Fruit fly (Drosophila melanogaster): ENCODE measurements around the gene Rint1.
A peak's percentile ranks its signal among the peaks of the same experiment; 100 is the strongest.

Gene Rint1

dm6 chr3L:7346951-7347350 is 23.5 kb downstream of the Rint1 start, which contains the start of gene CG14834 (continued):
- TF ChIP-seq CG12155 (GFP tag; optimal IDR thresholded peaks at IDR 0.05) (no peak), pan (optimal IDR thresholded peaks at IDR 0.05) (no peak), pan (GFP tag; optimal IDR thresholded peaks at IDR 0.05 in 1 of 2, IDR thresholded peaks at IDR 0.05 in 1 of 2) (no peak)

- peak; percentile 8 to 27 for TF ChIP-seq Hr51 (GFP tag; optimal IDR thresholded peaks at IDR 0.05)
- peak; percentile 21; the same call in 1 of the 2 replicates for TF ChIP-seq esg (GFP tag; conservative IDR thresholded peaks at IDR 0.05)
- peak; percentile 13 to 36 for TF ChIP-seq bsh (GFP tag; optimal IDR thresholded peaks at IDR 0.05)
- peak; percentile 59 for TF ChIP-seq YL-1 (GFP tag; optimal IDR thresholded peaks at IDR 0.05)
- peak; percentile 13 for TF ChIP-seq CG12744 (GFP tag; optimal IDR thresholded peaks at IDR 0.05)
- TF ChIP-seq gcm2 (GFP tag; optimal IDR thresholded peaks at IDR 0.05) = no peak
- peak; percentile 34 for TF ChIP-seq CG3281 (GFP tag; optimal IDR thresholded peaks at IDR 0.05)
- peak; percentile 51 for TF ChIP-seq CG7839 (tag; optimal IDR thresholded peaks at IDR 0.05)
- peak; percentile 28 for TF ChIP-seq Nf-YC (tag; optimal IDR thresholded peaks at IDR 0.05)
- TF ChIP-seq CG15269 (tag; optimal IDR thresholded peaks at IDR 0.05) = peak; percentile 15
- peak; percentile 34 for TF ChIP-seq Fer2 (tag; optimal IDR thresholded peaks at IDR 0.05)
- peak; percentile 84 for TF ChIP-seq Dref (GFP tag; IDR thresholded peaks at IDR 0.05)
- 0 out of 2 replicates have a peak, but pooled peaks have one; percentile 10 for TF ChIP-seq GATAe (GFP tag; conservative IDR thresholded peaks at IDR 0.05)
- peak; percentile 28 for TF ChIP-seq kah (GFP tag; optimal IDR thresholded peaks at IDR 0.05)
- peak; percentile 87 for TF ChIP-seq ftz-f1 (GFP tag; optimal IDR thresholded peaks at IDR 0.05)
- TF ChIP-seq Fer3 (tag; optimal IDR thresholded peaks at IDR 0.05) = peak; percentile 26
- peak; percentile 59 for TF ChIP-seq sob (GFP tag; IDR thresholded peaks at IDR 0.05)
- no peak for TF ChIP-seq CG1024 (GFP tag; IDR thresholded peaks at IDR 0.05)
- peak; percentile 73; the same call in 2 of the 3 replicates for TF ChIP-seq gce (GFP tag; IDR thresholded peaks at IDR 0.05)
- peak; percentile 20 for TF ChIP-seq grau (tag; optimal IDR thresholded peaks at IDR 0.05)
- TF ChIP-seq kay (GFP tag; optimal IDR thresholded peaks at IDR 0.05) = peak; percentile 54
- no peak for TF ChIP-seq Vsx1 (GFP tag; optimal IDR thresholded peaks at IDR 0.05)
- peak; percentile 1 for TF ChIP-seq CG7987 (GFP tag; optimal IDR thresholded peaks at IDR 0.05)
- TF ChIP-seq CG2199 (GFP tag; IDR thresholded peaks at IDR 0.05) = no peak
- TF ChIP-seq trh (GFP tag; optimal IDR thresholded peaks at IDR 0.05) = no peak
- peak; percentile 30; the same call in 1 of the 2 replicates for TF ChIP-seq CG14667 (GFP tag; IDR thresholded peaks at IDR 0.05)
- peak; percentile 11; the same call in 1 of the 2 replicates for TF ChIP-seq wor (GFP tag; IDR thresholded peaks at IDR 0.05)
- no peak for TF ChIP-seq CG17186 (GFP tag; optimal IDR thresholded peaks at IDR 0.05)
- TF ChIP-seq stwl (tag; optimal IDR thresholded peaks at IDR 0.05) = peak; percentile 20
- TF ChIP-seq sd (tag; optimal IDR thresholded peaks at IDR 0.05) = peak; percentile 33
- peak; percentile 23 for TF ChIP-seq shn (GFP tag; optimal IDR thresholded peaks at IDR 0.05)
- no peak for TF ChIP-seq Lim3 (GFP tag; IDR thresholded peaks at IDR 0.05)
- peak; percentile 62 for TF ChIP-seq Hmr (GFP tag; optimal IDR thresholded peaks at IDR 0.05)
- TF ChIP-seq Aef1 (GFP tag; IDR thresholded peaks at IDR 0.05) = peak; percentile 88
- TF ChIP-seq Sry-β (GFP tag; optimal IDR thresholded peaks at IDR 0.05) = peak; percentile 93
- TF ChIP-seq CG2116 (GFP tag; optimal IDR thresholded peaks at IDR 0.05) = peak; percentile 71
- no peak for TF ChIP-seq ro (GFP tag; IDR thresholded peaks at IDR 0.05)
- TF ChIP-seq slou (GFP tag; optimal IDR thresholded peaks at IDR 0.05) = peak; percentile 8
- peak; percentile 26; the same call in 1 of the 2 replicates for TF ChIP-seq CkIIα-i1 (GFP tag; IDR thresholded peaks at IDR 0.05)
- TF ChIP-seq CG30020 (tag; optimal IDR thresholded peaks at IDR 0.05) = peak; percentile 55
- TF ChIP-seq Nf-YA (GFP tag; IDR thresholded peaks at IDR 0.05) = no peak
- peak; percentile 19 for TF ChIP-seq CG12942 (GFP tag; optimal IDR thresholded peaks at IDR 0.05)
- TF ChIP-seq MBD-R2 (GFP tag; IDR thresholded peaks at IDR 0.05) = peak; percentile 75; the same call in 1 of the 2 replicates
- peak; percentile 41 for TF ChIP-seq CG34376 (GFP tag; optimal IDR thresholded peaks at IDR 0.05)
- TF ChIP-seq wek (GFP tag; optimal IDR thresholded peaks at IDR 0.05) = peak; percentile 43
Observed at dm6 chr3L:7347984-7348631, 24.7 kb downstream of the Rint1 start, which contains the start of the genes Srp19 and qm. TSS of gene Srp19 (minus strand) at chr3L:7348034. TSS of gene qm (plus strand) at chr3L:7348313.

Data from whole organism, embryonic.